Worm (Caenorhabditis elegans): ENCODE results near the gene F44B9.5.

ce11 chrIII:8010260-8010822, 6.0 kb downstream of the F44B9.5 start, which contains the start of gene cit-1.2:
- TF ChIP-seq fkh-10 (GFP tag; optimal IDR thresholded peaks at IDR 0.05) (no peak), ceh-34 (tag; optimal IDR thresholded peaks at IDR 0.05) (no peak), sox-4 (tag; optimal IDR thresholded peaks at IDR 0.05) (no peak), pha-4 (tag; optimal IDR thresholded peaks at IDR 0.05) (no peak), lim-6 (tag; optimal IDR thresholded peaks at IDR 0.05) (no peak), nfya-1 (tag; optimal IDR thresholded peaks at IDR 0.05) (no peak)
